Fruit fly (Drosophila melanogaster): ENCODE data around the gene CG33290.

Gene CG33290

DNA sequence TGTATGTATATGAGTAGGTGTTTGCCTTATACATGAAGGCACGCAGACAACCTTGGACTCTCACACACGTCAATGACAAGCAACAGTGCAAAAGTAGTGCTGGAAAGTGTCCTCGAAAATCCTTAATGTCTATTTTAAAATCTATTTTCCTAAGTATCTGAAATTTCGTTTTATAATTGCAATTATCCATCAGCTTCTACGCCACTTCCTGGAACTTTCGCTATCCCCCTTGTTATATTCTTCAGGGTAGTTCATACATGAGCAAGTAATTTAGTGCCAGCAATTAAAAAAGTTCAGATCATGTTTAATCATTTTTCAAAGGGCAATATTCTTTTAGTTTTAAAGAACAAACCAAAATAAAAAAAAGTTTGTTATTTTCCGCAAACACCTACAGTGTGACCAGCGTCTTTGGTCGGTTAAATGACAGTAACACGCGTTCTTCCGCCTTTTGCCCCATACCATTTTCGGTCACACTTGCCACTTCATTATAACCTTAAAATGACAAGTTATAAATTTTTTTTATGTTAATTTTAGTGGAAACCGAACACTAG, 25.4 kb upstream of the CG33290 start (continued):
- TF ChIP-seq CG1233 (GFP tag; optimal IDR thresholded peaks at IDR 0.05) (no peak), cg (GFP tag; optimal IDR thresholded peaks at IDR 0.05) (peak; percentile 93), chn (GFP tag; optimal IDR thresholded peaks at IDR 0.05) (no peak), NC2α (GFP tag; optimal IDR thresholded peaks at IDR 0.05) (no peak), CG2116 (GFP tag; optimal IDR thresholded peaks at IDR 0.05) (peak; percentile 63), CG6689 (GFP tag; IDR thresholded peaks at IDR 0.05) (peak; percentile 17; the same call in 1 of the 2 replicates), CG8388 (GFP tag; optimal IDR thresholded peaks at IDR 0.05) (no peak), Dek (tag; optimal IDR thresholded peaks at IDR 0.05) (no peak), CG6254 (GFP tag; optimal IDR thresholded peaks at IDR 0.05) (peak; percentile 16), E2f1 (GFP tag; IDR thresholded peaks at IDR 0.05) (no peak), Blimp-1 (GFP tag; optimal IDR thresholded peaks at IDR 0.05) (no peak), Adf1 (GFP tag; IDR thresholded peaks at IDR 0.05) (no peak), Atf-2 (GFP tag; optimal IDR thresholded peaks at IDR 0.05) (peak; percentile 13), HLH54F (GFP tag; optimal IDR thresholded peaks at IDR 0.05) (peak; percentile 25), CG13894 (tag; optimal IDR thresholded peaks at IDR 0.05) (no peak), Hmx (GFP tag; optimal IDR thresholded peaks at IDR 0.05) (no peak), Rfx (GFP tag; IDR thresholded peaks at IDR 0.05) (0 out of 2 replicates have a peak, but pooled peaks have one; percentile 7), CG5245 (GFP tag; optimal IDR thresholded peaks at IDR 0.05) (no peak), CG7839 (tag; optimal IDR thresholded peaks at IDR 0.05) (no peak), CG13287 (GFP tag; IDR thresholded peaks at IDR 0.05; ENCODE audit: partially characterized antibody) (peak; percentile 34; the same call in 1 of the 2 replicates), sc (optimal IDR thresholded peaks at IDR 0.05) (no peak), sc (GFP tag; optimal IDR thresholded peaks at IDR 0.05) (no peak), sima (GFP tag; optimal IDR thresholded peaks at IDR 0.05) (no peak), CG17802 (tag; optimal IDR thresholded peaks at IDR 0.05) (peak; percentile 29), lbe (GFP tag; optimal IDR thresholded peaks at IDR 0.05) (no peak), CG1529 (GFP tag; optimal IDR thresholded peaks at IDR 0.05) (no peak), emc (GFP tag; optimal IDR thresholded peaks at IDR 0.05) (no peak), fu2 (GFP tag; optimal IDR thresholded peaks at IDR 0.05) (no peak), oc (tag; optimal IDR thresholded peaks at IDR 0.05) (no peak), hb (GFP tag; IDR thresholded peaks at IDR 0.05; ENCODE audit: partially characterized antibody) (no peak), ab (GFP tag; optimal IDR thresholded peaks at IDR 0.05) (no peak), chif (GFP tag; optimal IDR thresholded peaks at IDR 0.05) (no peak), pzg (GFP tag; optimal IDR thresholded peaks at IDR 0.05) (peak; percentile 69), CG33213 (GFP tag; optimal IDR thresholded peaks at IDR 0.05) (peak; percentile 62), p53 (GFP tag; optimal IDR thresholded peaks at IDR 0.05) (no peak), CG15479 (GFP tag; optimal IDR thresholded peaks at IDR 0.05) (no peak), CTCF (GFP tag; optimal IDR thresholded peaks at IDR 0.05) (no peak), sens-2 (GFP tag; IDR thresholded peaks at IDR 0.05) (no peak), Opbp (GFP tag; IDR thresholded peaks at IDR 0.05; ENCODE audit: partially characterized antibody) (no peak), her (GFP tag; optimal IDR thresholded peaks at IDR 0.05) (no peak), bbx (GFP tag; IDR thresholded peaks at IDR 0.05; ENCODE audit: partially characterized antibody) (0 out of 2 replicates have a peak, but pooled peaks have one; percentile 15), CG10462 (GFP tag; optimal IDR thresholded peaks at IDR 0.05) (peak; percentile 11), lab (GFP tag; optimal IDR thresholded peaks at IDR 0.05) (no peak), CG16779 (GFP tag; IDR thresholded peaks at IDR 0.05) (no peak), prd (optimal IDR thresholded peaks at IDR 0.05) (no peak), prd (GFP tag; IDR thresholded peaks at IDR 0.05) (no peak), CG2678 (tag; optimal IDR thresholded peaks at IDR 0.05) (no peak), ro (GFP tag; IDR thresholded peaks at IDR 0.05) (no peak), CG18619 (GFP tag; optimal IDR thresholded peaks at IDR 0.05) (no peak), sqz (GFP tag; optimal IDR thresholded peaks at IDR 0.05) (no peak), CG15011 (GFP tag; optimal IDR thresholded peaks at IDR 0.05) (no peak), CG4282 (GFP tag; optimal IDR thresholded peaks at IDR 0.05) (no peak)

Data from whole organism, embryonic.